Fruit fly (Drosophila melanogaster) whole organism, pupa: ENCODE results near the gene mora.
A peak's percentile ranks its signal among the peaks of the same experiment; 100 is the strongest.

ENCODE experiments used
- CG10348 ChIP-seq: fragments of 200-800 bp; sonication (Bioruptor generic); IDR thresholded peaks from 2 replicates; pipeline ENCODE4 v1.3.6; 2022; ENCODE audit warnings: missing biosample characterization, missing genetic modification characterization
- CG12605 ChIP-seq: fragments of 200-800 bp; sonication (Bioruptor generic); IDR thresholded peaks from 2 replicates; pipeline ENCODE4 v1.3.6; 2022; ENCODE audit warnings: missing biosample characterization, missing genetic modification characterization
- CG13204 ChIP-seq: fragments of 200-800 bp; sonication (Bioruptor generic); optimal IDR thresholded peaks from 2 replicates; lab custom pipeline; 2018; ENCODE audit warnings: missing biosample characterization, mild to moderate bottlenecking, missing genetic modification characterization, moderate library complexity
- CG14655 ChIP-seq: fragments of 200-800 bp; sonication (Bioruptor generic); optimal IDR thresholded peaks from 3 replicates; lab custom pipeline; 2017; ENCODE audit warnings: mild to moderate bottlenecking, missing biosample characterization, missing genetic modification reagents, missing genetic modification characterization
- CG15710 ChIP-seq: fragments of 200-800 bp; sonication (Bioruptor generic); optimal IDR thresholded peaks from 2 replicates; lab custom pipeline; 2018; ENCODE audit warnings: missing biosample characterization, mild to moderate bottlenecking, missing genetic modification characterization, moderate library complexity
- CG17806 ChIP-seq: fragments of 200-800 bp; sonication (Bioruptor generic); optimal IDR thresholded peaks from 2 replicates; lab custom pipeline; 2018; ENCODE audit warnings: missing biosample characterization, mild to moderate bottlenecking, missing genetic modification characterization, moderate library complexity
- CG32121 ChIP-seq: fragments of 200-800 bp; sonication (Bioruptor generic); IDR thresholded peaks from 2 replicates; pipeline ENCODE4 v1.3.6; 2022; ENCODE audit warnings: missing biosample characterization, missing genetic modification characterization
- CG34367 ChIP-seq: fragments of 200-800 bp; sonication (Bioruptor generic); optimal IDR thresholded peaks from 2 replicates; lab custom pipeline; 2018; ENCODE audit warnings: missing biosample characterization, mild to moderate bottlenecking, missing genetic modification characterization
- CG4496 ChIP-seq: fragments of 200-800 bp; sonication (Bioruptor generic); IDR thresholded peaks from 3 replicates; pipeline ENCODE4 v1.3.6; 2022; ENCODE audit warnings: missing biosample characterization, missing genetic modification characterization
- CG8159 ChIP-seq: fragments of 200-800 bp; sonication (Bioruptor generic); optimal IDR thresholded peaks from 3 replicates; lab custom pipeline; 2018; ENCODE audit warnings: missing biosample characterization, mild to moderate bottlenecking, missing genetic modification characterization, moderate library complexity
- CG8301 ChIP-seq: fragments of 200-800 bp; sonication (Bioruptor generic); optimal IDR thresholded peaks from 2 replicates; lab custom pipeline; 2018; ENCODE audit warnings: missing biosample characterization, mild to moderate bottlenecking, missing genetic modification characterization
- CG9948 ChIP-seq: fragments of 200-800 bp; sonication (Bioruptor generic); optimal IDR thresholded peaks from 2 replicates; lab custom pipeline; 2018; ENCODE audit warnings: missing biosample characterization, mild to moderate bottlenecking, missing genetic modification characterization, moderate library complexity
- D1 ChIP-seq: fragments of 200-800 bp; sonication (Bioruptor generic); optimal IDR thresholded peaks from 2 replicates; lab custom pipeline; 2018; ENCODE audit warnings: missing biosample characterization, mild to moderate bottlenecking, missing genetic modification characterization, moderate library complexity
- EcR ChIP-seq: fragments of 200-800 bp; sonication (Bioruptor generic); optimal IDR thresholded peaks from 3 replicates; lab custom pipeline; 2019; ENCODE audit warnings: missing biosample characterization, missing genetic modification characterization, mild to moderate bottlenecking, moderate library complexity, missing genetic modification reagents
- Ets98B ChIP-seq: fragments of 200-800 bp; sonication (Bioruptor generic); IDR thresholded peaks from 2 replicates; pipeline ENCODE4 v1.3.6; 2022; ENCODE audit warnings: missing biosample characterization, missing genetic modification characterization
- Pif1A ChIP-seq: fragments of 200-800 bp; sonication (Bioruptor generic); optimal IDR thresholded peaks from 3 replicates; lab custom pipeline; 2016; ENCODE audit warnings: missing biosample characterization, missing genetic modification characterization
- Pif1B ChIP-seq: fragments of 200-800 bp; sonication (Bioruptor generic); optimal IDR thresholded peaks from 3 replicates; lab custom pipeline; 2016; ENCODE audit warnings: missing biosample characterization, missing genetic modification characterization
- Snoo ChIP-seq: fragments of 200-800 bp; sonication (Bioruptor generic); optimal IDR thresholded peaks from 3 replicates; lab custom pipeline; 2017; ENCODE audit warnings: missing biosample characterization, mild to moderate bottlenecking, missing genetic modification characterization, inconsistent platforms
- fd96Ca ChIP-seq: fragments of 200-800 bp; sonication (Bioruptor generic); IDR thresholded peaks from 3 replicates; pipeline ENCODE4 v1.3.6; 2022; ENCODE audit warnings: missing biosample characterization, missing genetic modification characterization
- gl ChIP-seq: fragments of 200-800 bp; sonication (Bioruptor generic); optimal IDR thresholded peaks from 2 replicates; lab custom pipeline; 2018; ENCODE audit warnings: missing biosample characterization, mild to moderate bottlenecking, missing genetic modification characterization
- rn ChIP-seq: fragments of 200-800 bp; sonication (Bioruptor generic); IDR thresholded peaks from 2 replicates; pipeline ENCODE4 v1.3.6; 2022; ENCODE audit warnings: missing biosample characterization, missing genetic modification characterization

Gene mora

dm6 chr3R:24186188-24186587 lies at the start of gene mora:
mora (plus strand) TSS chr3R:24186359.
- TF ChIP-seq CG32121 (GFP tag; lab: Robert Waterston, UW), result no peak
- no peak for TF ChIP-seq CG10348 (GFP tag; lab: Robert Waterston, UW)
- TF ChIP-seq gl (tag; lab: Kevin White, UChicago), result no peak
- no peak for TF ChIP-seq rn (GFP tag; lab: Robert Waterston, UW)
- no peak for TF ChIP-seq D1
- TF ChIP-seq CG8301, result no peak
- no peak for TF ChIP-seq CG9948 (tag; lab: Kevin White, UChicago)
- TF ChIP-seq CG17806 (tag; lab: Kevin White, UChicago), result no peak
- TF ChIP-seq CG12605 (GFP tag; lab: Robert Waterston, UW), result no peak
- no peak for TF ChIP-seq CG34367 (tag; lab: Kevin White, UChicago)
- no peak for TF ChIP-seq CG14655 (GFP tag; lab: Kevin White, UChicago)
- TF ChIP-seq CG8159, result no peak

- TF ChIP-seq EcR (GFP tag; lab: Kevin White, UChicago) (peak; percentile 64), fd96Ca (GFP tag; lab: Robert Waterston, UW) (no peak)
Measured at dm6 chr3R:24137311-24137945, 48.7 kb upstream of the mora start, which contains the start of gene Npc2f. Npc2f (plus strand) TSS chr3R:24137895.

dm6 chr3R:24138478-24139455 lies 47.4 kb upstream of the mora start:
- TF ChIP-seq CG4496 (GFP tag; lab: Robert Waterston, UW) (no peak), CG34367 (tag; lab: Kevin White, UChicago) (no peak), CG10348 (GFP tag; lab: Robert Waterston, UW) (no peak)

dm6 chr3R:24139646-24140130 lies 46.5 kb upstream of the mora start:
- TF ChIP-seq rn (GFP tag; lab: Robert Waterston, UW), result no peak
- 0 out of 3 replicates have a peak, but pooled peaks have one; percentile 16 for TF ChIP-seq CG4496 (GFP tag; lab: Robert Waterston, UW)
- TF ChIP-seq EcR (GFP tag; lab: Kevin White, UChicago), result no peak
- no peak for TF ChIP-seq CG12605 (GFP tag; lab: Robert Waterston, UW)

dm6 chr3R:24141013-24141592 lies 45.1 kb upstream of the mora start, which contains the start of gene Kal1:
Kal1 (plus strand) TSS chr3R:24141395.
- TF ChIP-seq CG32121 (GFP tag; lab: Robert Waterston, UW) (peak; percentile 98), EcR (GFP tag; lab: Kevin White, UChicago) (peak; percentile 79), CG13204 (GFP tag; lab: Kevin White, UChicago) (peak; percentile 98), CG9948 (tag; lab: Kevin White, UChicago) (peak; percentile 97), CG4496 (GFP tag; lab: Robert Waterston, UW) (peak; percentile 97), CG14655 (GFP tag; lab: Kevin White, UChicago) (peak; percentile 96), Snoo (tag; lab: Kevin White, UChicago) (peak; percentile 99), Pif1A (peak; percentile 96), D1 (peak; percentile 92), fd96Ca (GFP tag; lab: Robert Waterston, UW) (peak; percentile 97), Pif1B (GFP tag; lab: Kevin White, UChicago) (peak; percentile 97), CG34367 (tag; lab: Kevin White, UChicago) (peak; percentile 97), CG8301 (peak; percentile 95), CG12605 (GFP tag; lab: Robert Waterston, UW) (peak; percentile 98), CG10348 (GFP tag; lab: Robert Waterston, UW) (peak; percentile 79), gl (tag; lab: Kevin White, UChicago) (peak; percentile 96), rn (GFP tag; lab: Robert Waterston, UW) (peak; percentile 92), CG15710 (tag; lab: Kevin White, UChicago) (peak; percentile 98), CG17806 (tag; lab: Kevin White, UChicago) (peak; percentile 98), Ets98B (GFP tag; lab: Robert Waterston, UW) (peak; percentile 98), CG8159 (peak; percentile 98)

- TF ChIP-seq gl (tag; lab: Kevin White, UChicago) (peak; percentile 75), CG8159 (peak; percentile 92), Pif1A (peak; percentile 86), CG9948 (tag; lab: Kevin White, UChicago) (peak; percentile 85), CG34367 (tag; lab: Kevin White, UChicago) (peak; percentile 80), rn (GFP tag; lab: Robert Waterston, UW) (peak; percentile 81), fd96Ca (GFP tag; lab: Robert Waterston, UW) (peak; percentile 89), CG8301 (peak; percentile 78), Pif1B (GFP tag; lab: Kevin White, UChicago) (peak; percentile 88), CG13204 (GFP tag; lab: Kevin White, UChicago) (peak; percentile 38), CG10348 (GFP tag; lab: Robert Waterston, UW) (no peak), Ets98B (GFP tag; lab: Robert Waterston, UW) (peak; percentile 81), CG15710 (tag; lab: Kevin White, UChicago) (peak; percentile 89), CG4496 (GFP tag; lab: Robert Waterston, UW) (peak; percentile 89), D1 (peak; percentile 46), EcR (GFP tag; lab: Kevin White, UChicago) (no peak), CG14655 (GFP tag; lab: Kevin White, UChicago) (peak; percentile 85), CG32121 (GFP tag; lab: Robert Waterston, UW) (peak; percentile 55), CG12605 (GFP tag; lab: Robert Waterston, UW) (peak; percentile 82), Snoo (tag; lab: Kevin White, UChicago) (peak; percentile 83), CG17806 (tag; lab: Kevin White, UChicago) (peak; percentile 89)
Measured at dm6 chr3R:24142971-24143370, 43.2 kb upstream of the mora start.
